Fruit fly (Drosophila melanogaster) whole organism, embryonic: Measurements from ENCODE around the gene CG43347.
"Not testable (repeated sequence)": the region's sequence is repeated elsewhere in the genome, so short reads cannot be mapped to it uniquely, and the experiment has no call there.

Source experiments
- CG11398 ChIP-seq: fragments of 200-800 bp; sonication (Bioruptor generic); optimal IDR thresholded peaks from 2 replicates; lab custom pipeline; 2016; ENCODE audit warnings: missing biosample characterization, missing genetic modification characterization
- CG9727 ChIP-seq: fragments of 200-800 bp; sonication (Bioruptor generic); optimal IDR thresholded peaks from 3 replicates; lab custom pipeline; 2017; ENCODE audit warnings: missing biosample characterization, mild to moderate bottlenecking, missing genetic modification characterization
- Gsc ChIP-seq: fragments of 200-800 bp; sonication (Bioruptor generic); IDR thresholded peaks from 2 replicates; pipeline ENCODE4 v1.3.6; 2022; ENCODE audit warnings: missing biosample characterization, missing genetic modification characterization
- Ptx1 ChIP-seq: fragments of 200-800 bp; sonication (Bioruptor generic); IDR thresholded peaks from 2 replicates; pipeline ENCODE4 v1.3.6; 2022; ENCODE audit warnings: missing biosample characterization, missing genetic modification characterization
- ac ChIP-seq: fragments of 200-800 bp; sonication (Bioruptor generic); optimal IDR thresholded peaks from 3 replicates; lab custom pipeline; 2017; ENCODE audit warnings: missing biosample characterization, mild to moderate bottlenecking, missing genetic modification characterization
- dati ChIP-seq: fragments of 200-800 bp; sonication (Bioruptor generic); IDR thresholded peaks from 2 replicates; pipeline ENCODE4 v1.3.6; 2022; ENCODE audit warnings: missing biosample characterization, missing genetic modification characterization
- eyg ChIP-seq: fragments of 200-800 bp; sonication (Bioruptor generic); optimal IDR thresholded peaks from 3 replicates; lab custom pipeline; 2016; ENCODE audit warnings: missing biosample characterization, missing genetic modification characterization
- kay ChIP-seq: fragments of 200-800 bp; sonication (Bioruptor generic); optimal IDR thresholded peaks from 2 replicates; lab custom pipeline; 2016; ENCODE audit warnings: missing biosample characterization, missing genetic modification characterization
- run ChIP-seq: fragments of 200-800 bp; sonication (Bioruptor generic); optimal IDR thresholded peaks from 3 replicates; lab custom pipeline; 2018; ENCODE audit warnings: missing biosample characterization, mild to moderate bottlenecking, missing genetic modification characterization
- trh ChIP-seq: fragments of 200-800 bp; sonication (Bioruptor generic); optimal IDR thresholded peaks from 2 replicates; lab custom pipeline; 2016; ENCODE audit warnings: missing biosample characterization, missing genetic modification characterization
- wek ChIP-seq: fragments of 200-800 bp; sonication (Bioruptor generic); optimal IDR thresholded peaks from 3 replicates; lab custom pipeline; 2018; ENCODE audit warnings: missing biosample characterization, mild to moderate bottlenecking, missing genetic modification characterization, moderate library complexity

- not testable (repeated sequence) for TF ChIP-seq trh (GFP tag; lab: Kevin White, UChicago); dati; Gsc (GFP tag; lab: Robert Waterston, UW); wek (GFP tag; lab: Kevin White, UChicago); run (tag; lab: Kevin White, UChicago); CG9727 (GFP tag; lab: Kevin White, UChicago); Ptx1 (GFP tag; lab: Robert Waterston, UW); CG11398; eyg (GFP tag; lab: Kevin White, UChicago); ac (GFP tag; lab: Kevin White, UChicago); kay
Measured at dm6 chrX:10661743-10662142, 41.8 kb upstream of the CG43347 start, which contains the start of gene Rab9E.
